Worm (Caenorhabditis elegans): Measurements from ENCODE around the gene F46B6.9.

DNA sequence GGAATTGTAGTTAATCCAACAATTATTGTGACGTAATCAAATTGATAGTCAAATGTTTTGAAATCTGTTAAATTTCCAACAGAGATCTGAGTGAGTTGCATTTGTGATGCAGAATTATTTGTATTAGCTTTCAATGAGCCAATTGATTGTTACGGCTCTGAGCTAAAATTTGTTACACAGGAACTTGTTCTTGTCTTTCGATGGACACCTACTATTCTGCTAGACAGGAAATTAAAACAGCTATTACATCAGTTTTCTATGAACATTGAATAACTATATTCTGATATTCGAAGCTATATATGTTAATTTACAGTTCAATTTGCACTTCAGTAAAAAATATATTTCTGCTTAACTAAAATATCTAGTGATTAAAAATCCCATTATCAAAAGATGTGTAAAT, 37.2 kb downstream of the F46B6.9 start, which contains the start of gene sru-40:
- TF ChIP-seq ama-1 (optimal IDR thresholded peaks at IDR 0.05) (no peak), pat-9 (tag; optimal IDR thresholded peaks at IDR 0.05) (no peak), hlh-30 (tag; optimal IDR thresholded peaks at IDR 0.05; ENCODE audit: insufficient read depth) (no peak), F13H6.1 (tag; optimal IDR thresholded peaks at IDR 0.05) (no peak), nfya-1 (tag; optimal IDR thresholded peaks at IDR 0.05) (no peak), sox-2 (GFP tag; IDR thresholded peaks at IDR 0.05) (no peak), pag-3 (tag; optimal IDR thresholded peaks at IDR 0.05; ENCODE audit: borderline replicate concordance) (no peak)
